Fruit fly (Drosophila melanogaster) whole organism, embryonic: ENCODE measurements around the gene Uggt.

Source experiments
- C15 ChIP-seq: fragments of 200-800 bp; sonication (Bioruptor generic); IDR thresholded peaks from 3 replicates; pipeline ENCODE4 v1.3.6; 2022; ENCODE audit warnings: missing biosample characterization, missing genetic modification characterization
- CG11093 ChIP-seq: fragments of 200-800 bp; sonication (Bioruptor generic); IDR thresholded peaks from 3 replicates; pipeline ENCODE4 v1.3.6; 2022; ENCODE audit warnings: missing biosample characterization, missing genetic modification characterization
- CG12236 ChIP-seq: fragments of 200-800 bp; sonication (Bioruptor generic); optimal IDR thresholded peaks from 2 replicates; lab custom pipeline; 2016; ENCODE audit warnings: missing biosample characterization, missing genetic modification characterization
- CG12299 ChIP-seq: fragments of 200-800 bp; sonication (Bioruptor generic); optimal IDR thresholded peaks from 2 replicates; lab custom pipeline; 2018; ENCODE audit warnings: missing biosample characterization, mild to moderate bottlenecking, missing genetic modification characterization
- CG13123 ChIP-seq: fragments of 200-800 bp; sonication (Bioruptor generic); optimal IDR thresholded peaks from 2 replicates; lab custom pipeline; 2016; ENCODE audit warnings: missing biosample characterization, missing genetic modification characterization
- CG13894 ChIP-seq: fragments of 200-800 bp; sonication (Bioruptor generic); optimal IDR thresholded peaks from 3 replicates; lab custom pipeline; 2018; ENCODE audit warnings: missing biosample characterization, mild to moderate bottlenecking, missing genetic modification characterization, moderate library complexity
- CG14441 ChIP-seq: fragments of 200-800 bp; sonication (Bioruptor generic); IDR thresholded peaks from 2 replicates; pipeline ENCODE4 v1.3.6; 2022; ENCODE audit warnings: missing biosample characterization, missing genetic modification characterization
- CG1602 ChIP-seq: fragments of 200-800 bp; sonication (Bioruptor generic); optimal IDR thresholded peaks from 3 replicates; lab custom pipeline; 2016; ENCODE audit warnings: missing biosample characterization, missing genetic modification characterization
- CG17359 ChIP-seq: fragments of 200-800 bp; sonication (Bioruptor generic); optimal IDR thresholded peaks from 3 replicates; lab custom pipeline; 2018; ENCODE audit warnings: missing biosample characterization, mild to moderate bottlenecking, missing genetic modification characterization, moderate library complexity
- CG17829 ChIP-seq: fragments of 200-800 bp; optimal IDR thresholded peaks from 2 replicates; lab custom pipeline; 2019; ENCODE audit warnings: missing biosample characterization, mild to moderate bottlenecking, missing genetic modification characterization, moderate library complexity
- CG17912 ChIP-seq: fragments of 200-800 bp; sonication (Bioruptor generic); optimal IDR thresholded peaks from 2 replicates; lab custom pipeline; 2018; ENCODE audit warnings: missing biosample characterization, mild to moderate bottlenecking, missing genetic modification characterization
- CG1792 ChIP-seq: fragments of 200-800 bp; sonication (Bioruptor generic); optimal IDR thresholded peaks from 2 replicates; lab custom pipeline; 2016; ENCODE audit warnings: missing biosample characterization, missing genetic modification characterization
- CG31365 ChIP-seq: fragments of 200-800 bp; sonication (Bioruptor generic); optimal IDR thresholded peaks from 2 replicates; lab custom pipeline; 2018; ENCODE audit warnings: missing biosample characterization, mild to moderate bottlenecking, missing genetic modification characterization
- CG31388 ChIP-seq: fragments of 200-800 bp; sonication (Bioruptor generic); optimal IDR thresholded peaks from 2 replicates; lab custom pipeline; 2016; ENCODE audit warnings: missing biosample characterization, missing genetic modification characterization
- CG4707 ChIP-seq: fragments of 200-800 bp; sonication (Bioruptor generic); optimal IDR thresholded peaks from 2 replicates; lab custom pipeline; 2018; ENCODE audit warnings: missing biosample characterization, mild to moderate bottlenecking, missing genetic modification characterization, moderate library complexity
- CG4854 ChIP-seq: fragments of 200-800 bp; sonication (Bioruptor generic); optimal IDR thresholded peaks from 2 replicates; lab custom pipeline; 2016; ENCODE audit warnings: missing biosample characterization, missing genetic modification characterization, inconsistent platforms
- CG5180 ChIP-seq: fragments of 200-800 bp; sonication (Bioruptor generic); optimal IDR thresholded peaks from 3 replicates; lab custom pipeline; 2017; ENCODE audit warnings: missing biosample characterization, missing genetic modification characterization, mild to moderate bottlenecking, moderate library complexity, missing genetic modification reagents
- CG8388 ChIP-seq: fragments of 200-800 bp; sonication (Bioruptor generic); optimal IDR thresholded peaks from 2 replicates; lab custom pipeline; 2019; ENCODE audit warnings: missing biosample characterization, mild to moderate bottlenecking, missing genetic modification characterization, moderate library complexity
- CG8944 ChIP-seq: fragments of 200-800 bp; sonication (Bioruptor generic); optimal IDR thresholded peaks from 3 replicates; lab custom pipeline; 2016; ENCODE audit warnings: missing biosample characterization, missing genetic modification characterization
- Camta ChIP-seq: fragments of 200-800 bp; sonication (Bioruptor generic); optimal IDR thresholded peaks from 2 replicates; lab custom pipeline; 2016; ENCODE audit warnings: missing biosample characterization, missing genetic modification characterization
- Chrac-16 ChIP-seq: fragments of 200-800 bp; sonication (Bioruptor generic); optimal IDR thresholded peaks from 3 replicates; lab custom pipeline; 2016; ENCODE audit warnings: missing biosample characterization, missing genetic modification characterization
- CkIIα-i1 ChIP-seq: fragments of 200-800 bp; sonication (Bioruptor generic); IDR thresholded peaks from 2 replicates; pipeline ENCODE4 v1.3.6; 2022; ENCODE audit warnings: missing biosample characterization, missing genetic modification characterization
- Dad ChIP-seq: fragments of 200-800 bp; sonication (Bioruptor generic); optimal IDR thresholded peaks from 3 replicates; lab custom pipeline; 2016; ENCODE audit warnings: missing biosample characterization, missing genetic modification characterization
- Dek ChIP-seq: fragments of 200-800 bp; sonication (Bioruptor generic); optimal IDR thresholded peaks from 3 replicates; lab custom pipeline; 2019; ENCODE audit warnings: missing biosample characterization, mild to moderate bottlenecking, missing genetic modification characterization, moderate library complexity
- Elba2 ChIP-seq: fragments of 200-800 bp; sonication (Bioruptor generic); optimal IDR thresholded peaks from 3 replicates; lab custom pipeline; 2016; ENCODE audit warnings: missing biosample characterization, missing genetic modification characterization
- HmgZ ChIP-seq: fragments of 200-800 bp; sonication (Bioruptor generic); optimal IDR thresholded peaks from 2 replicates; lab custom pipeline; 2018; ENCODE audit warnings: missing biosample characterization, mild to moderate bottlenecking, missing genetic modification characterization
- MTF-1 ChIP-seq: fragments of 200-800 bp; sonication (Bioruptor generic); optimal IDR thresholded peaks from 2 replicates; lab custom pipeline; 2018; ENCODE audit warnings: missing biosample characterization, mild to moderate bottlenecking, missing genetic modification characterization, borderline replicate concordance
- Stat92E ChIP-seq, 3 experiments: fragments of >200 bp in 2 of 3; fragments of 200-800 bp in 1 of 3; sonication (Bioruptor generic) in 1 of 3; optimal IDR thresholded peaks; 2 replicates each; lab custom pipeline; 2017 to 2019; ENCODE audit warnings: missing biosample characterization in 3 of 3, missing genetic modification characterization in 3 of 3, mild to moderate bottlenecking in 1 of 3, moderate library complexity in 1 of 3
- bcd ChIP-seq: fragments of 200-800 bp; sonication (Bioruptor generic); optimal IDR thresholded peaks from 2 replicates; lab custom pipeline; 2017; ENCODE audit warnings: missing biosample characterization, mild to moderate bottlenecking, missing genetic modification characterization
- crc ChIP-seq: fragments of 200-800 bp; sonication (Bioruptor generic); optimal IDR thresholded peaks from 2 replicates; lab custom pipeline; 2016; ENCODE audit warnings: missing biosample characterization, missing genetic modification characterization
- crp ChIP-seq, 2 experiments: fragments of 200-800 bp; sonication (Bioruptor generic); optimal IDR thresholded peaks; 2 replicates in 1 of 2; 3 replicates in 1 of 2; lab custom pipeline; 2017; ENCODE audit warnings: missing biosample characterization in 2 of 2, missing genetic modification characterization in 2 of 2, mild to moderate bottlenecking in 1 of 2, moderate library complexity in 1 of 2
- esg ChIP-seq: fragments of 200-800 bp; sonication (Bioruptor generic); conservative IDR thresholded peaks from 2 replicates; pipeline ENCODE4 v1.3.6; 2022; ENCODE audit warnings: missing biosample characterization, missing genetic modification characterization
- fd64A ChIP-seq: fragments of 200-800 bp; sonication (Bioruptor generic); optimal IDR thresholded peaks from 3 replicates; lab custom pipeline; 2018; ENCODE audit warnings: missing biosample characterization, mild to moderate bottlenecking, missing genetic modification characterization
- gce ChIP-seq: fragments of 200-800 bp; sonication (Bioruptor generic); IDR thresholded peaks from 3 replicates; pipeline ENCODE4 v1.3.6; 2022; ENCODE audit warnings: missing biosample characterization, missing genetic modification characterization
- hb ChIP-seq: fragments of 200-800 bp; sonication (Bioruptor generic); IDR thresholded peaks from 3 replicates; pipeline ENCODE4 v1.3.6; 2022; ENCODE audit warnings: missing biosample characterization, missing genetic modification characterization; ENCODE audit not compliant: partially characterized antibody
- her ChIP-seq: fragments of 200-800 bp; sonication (Bioruptor generic); optimal IDR thresholded peaks from 2 replicates; lab custom pipeline; 2016; ENCODE audit warnings: missing biosample characterization, missing genetic modification characterization
- jigr1 ChIP-seq: fragments of 200-800 bp; sonication (Bioruptor generic); IDR thresholded peaks from 3 replicates; pipeline ENCODE4 v1.3.6; 2022; ENCODE audit warnings: missing biosample characterization, missing genetic modification characterization
- lov ChIP-seq, 2 experiments: fragments of 200-800 bp in 1 of 2; fragments of >200 bp in 1 of 2; sonication (Bioruptor generic) in 1 of 2; IDR thresholded peaks in 1 of 2; optimal IDR thresholded peaks in 1 of 2; 2 replicates in 1 of 2; 3 replicates in 1 of 2; pipeline versions ENCODE4 v1.3.6 to Lab custom; 2017 to 2022; ENCODE audit warnings: missing biosample characterization in 1 of 2, missing genetic modification characterization in 1 of 2
- p53 ChIP-seq: fragments of 200-800 bp; sonication (Bioruptor generic); optimal IDR thresholded peaks from 2 replicates; lab custom pipeline; 2016; ENCODE audit warnings: missing biosample characterization, missing genetic modification characterization
- pzg ChIP-seq: fragments of 200-800 bp; sonication (Bioruptor generic); optimal IDR thresholded peaks from 3 replicates; lab custom pipeline; 2018; ENCODE audit warnings: missing biosample characterization, mild to moderate bottlenecking, missing genetic modification characterization, moderate library complexity
- rib ChIP-seq: fragments of 200-800 bp; sonication (Bioruptor generic); IDR thresholded peaks from 2 replicates; pipeline ENCODE4 v1.3.6; 2022; ENCODE audit warnings: missing biosample characterization, missing genetic modification characterization
- scrt ChIP-seq: fragments of 200-800 bp; sonication (Bioruptor generic); optimal IDR thresholded peaks from 2 replicates; lab custom pipeline; 2018; ENCODE audit warnings: missing biosample characterization, mild to moderate bottlenecking, missing genetic modification characterization, moderate library complexity
- sens ChIP-seq: fragments of 200-800 bp; sonication (Bioruptor generic); peaks from one replicate; lab custom pipeline; 2016; ENCODE audit warnings: missing biosample characterization, missing genetic modification characterization
- sima ChIP-seq: fragments of 200-800 bp; sonication (Bioruptor generic); optimal IDR thresholded peaks from 2 replicates; lab custom pipeline; 2016; ENCODE audit warnings: missing biosample characterization, missing genetic modification characterization
- sisA ChIP-seq: fragments of 200-800 bp; sonication (Bioruptor generic); IDR thresholded peaks from 2 replicates; pipeline ENCODE4 v1.3.6; 2022; ENCODE audit warnings: missing biosample characterization, missing genetic modification characterization
- sob ChIP-seq: fragments of 200-800 bp; sonication (Bioruptor generic); IDR thresholded peaks from 2 replicates; pipeline ENCODE4 v1.3.6; 2022; ENCODE audit warnings: missing biosample characterization, missing genetic modification characterization
- stc ChIP-seq: fragments of 200-800 bp; sonication (Bioruptor generic); IDR thresholded peaks from 2 replicates; pipeline ENCODE4 v1.3.6; 2022; ENCODE audit warnings: missing biosample characterization, missing genetic modification characterization
- stwl ChIP-seq: fragments of 200-800 bp; sonication (Bioruptor generic); optimal IDR thresholded peaks from 3 replicates; lab custom pipeline; 2018; ENCODE audit warnings: missing biosample characterization, mild to moderate bottlenecking, missing genetic modification characterization, moderate library complexity
- tna ChIP-seq: fragments of 200-800 bp; sonication (Bioruptor generic); IDR thresholded peaks from 2 replicates; pipeline ENCODE4 v1.3.6; 2022; ENCODE audit warnings: missing biosample characterization, missing genetic modification characterization; ENCODE audit not compliant: partially characterized antibody
- vvl ChIP-seq: fragments of 200-800 bp; sonication (Bioruptor generic); IDR thresholded peaks from 2 replicates; pipeline ENCODE4 v1.3.6; 2022; ENCODE audit warnings: missing biosample characterization, missing genetic modification characterization

Uggt gene

dm6 chr3L:18848436-18848835 is 24.1 kb upstream of the Uggt start (continued):
- peak; percentile 22 for TF ChIP-seq crc (GFP tag; lab: Kevin White, UChicago)
- no peak for TF ChIP-seq hb
- no peak for TF ChIP-seq sisA (GFP tag; lab: Robert Waterston, UW)
- TF ChIP-seq CG8944 (GFP tag; lab: Kevin White, UChicago): peak; percentile 61
- peak; percentile 65; the same call in 1 of the 2 replicates for TF ChIP-seq stc
- TF ChIP-seq CG1792 (GFP tag; lab: Kevin White, UChicago): peak; percentile 41
- TF ChIP-seq CG5180 (GFP tag; lab: Kevin White, UChicago): peak; percentile 7
- TF ChIP-seq rib (GFP tag; lab: Robert Waterston, UW): peak; percentile 28; the same call in 1 of the 2 replicates
- TF ChIP-seq CG4707 (GFP tag; lab: Kevin White, UChicago): peak; percentile 66
- TF ChIP-seq Dad (GFP tag; lab: Kevin White, UChicago): peak; percentile 70
- TF ChIP-seq Dek (tag; lab: Kevin White, UChicago): peak; percentile 63
- peak; percentile 21 for TF ChIP-seq CG1602
- TF ChIP-seq sima (GFP tag; lab: Kevin White, UChicago): peak; percentile 21
- TF ChIP-seq gce (GFP tag; lab: Robert Waterston, UW): no peak
- TF ChIP-seq CG17829 (tag; lab: Kevin White, UChicago): peak; percentile 75
- no peak for TF ChIP-seq Stat92E (GFP tag; optimal IDR thresholded peaks at IDR 0.05; lab: Kevin White, UChicago)
- TF ChIP-seq CG13894: peak; percentile 17
- peak; percentile 64 for TF ChIP-seq her (GFP tag; lab: Kevin White, UChicago)
- TF ChIP-seq CG8388: peak; percentile 38
- TF ChIP-seq fd64A: no peak
- TF ChIP-seq p53 (GFP tag; lab: Kevin White, UChicago): peak; percentile 48
- TF ChIP-seq CG12299 (tag; lab: Kevin White, UChicago): no peak
- TF ChIP-seq lov (optimal IDR thresholded peaks at IDR 0.05; lab: Kevin White, UChicago): no peak
- no peak; the same call in 2 of the 3 replicates for TF ChIP-seq lov (GFP tag; IDR thresholded peaks at IDR 0.05; lab: Robert Waterston, UW)
- TF ChIP-seq tna (GFP tag; lab: Robert Waterston, UW): no peak
- peak; percentile 36 for TF ChIP-seq CG17912
- TF ChIP-seq esg (GFP tag; lab: Robert Waterston, UW): no peak
- TF ChIP-seq CG31388: no peak
- TF ChIP-seq stwl: peak; percentile 66
- TF ChIP-seq pzg (GFP tag; lab: Kevin White, UChicago): peak; percentile 16
- no peak; the same call in 2 of the 3 replicates for TF ChIP-seq CG11093 (GFP tag; lab: Robert Waterston, UW)
- peak; percentile 53 for TF ChIP-seq CG12236 (GFP tag; lab: Kevin White, UChicago)
- no peak for TF ChIP-seq CG14441 (GFP tag; lab: Robert Waterston, UW)
- no peak for TF ChIP-seq jigr1 (GFP tag; lab: Robert Waterston, UW)
- peak; percentile 46 for TF ChIP-seq scrt
- no peak for TF ChIP-seq CkIIα-i1
- no peak for TF ChIP-seq CG13123
- TF ChIP-seq MTF-1 (GFP tag; lab: Kevin White, UChicago): peak; percentile 10
- TF ChIP-seq vvl: peak; percentile 82; the same call in 1 of the 2 replicates
- peak; percentile 67 for TF ChIP-seq Chrac-16 (GFP tag; lab: Kevin White, UChicago)
- no peak for TF ChIP-seq sob (GFP tag; lab: Robert Waterston, UW)
- TF ChIP-seq crp (GFP tag; optimal IDR thresholded peaks at IDR 0.05; lab: Kevin White, UChicago): peak in 1 of 2 experiments; percentile 21
- no peak for TF ChIP-seq C15
- TF ChIP-seq CG31365 (tag; lab: Kevin White, UChicago): peak; percentile 21
- TF ChIP-seq sens (GFP tag; lab: Kevin White, UChicago): peak; percentile 95
- peak; percentile 74 for TF ChIP-seq CG17359 (tag; lab: Kevin White, UChicago)
- TF ChIP-seq Elba2 (GFP tag; lab: Kevin White, UChicago): no peak
- peak; percentile 40 for TF ChIP-seq Camta (GFP tag; lab: Kevin White, UChicago)
- TF ChIP-seq CG4854 (GFP tag; lab: Kevin White, UChicago): peak; percentile 69
- peak; percentile 78 for TF ChIP-seq HmgZ (tag; lab: Kevin White, UChicago)
- peak; percentile 74 for TF ChIP-seq bcd (GFP tag; lab: Kevin White, UChicago)
